Worm (Caenorhabditis elegans): ENCODE data around the gene ash-2.
A peak's percentile ranks its signal among the peaks of the same experiment; 100 is the strongest.

The ash-2 gene

ce11 chrII:11973632-11974031 lies 6.0 kb upstream of the ash-2 start, which contains the start of gene acbp-6:
TSS of gene acbp-6 (minus strand) at chrII:11973732.
- TF ChIP-seq lin-13 (GFP tag; optimal IDR thresholded peaks at IDR 0.05) (peak; percentile 19), nhr-237 (tag; optimal IDR thresholded peaks at IDR 0.05) (no peak)

- TF ChIP-seq nhr-20 (tag; optimal IDR thresholded peaks at IDR 0.05) (peak; percentile 60), unc-86 (tag; optimal IDR thresholded peaks at IDR 0.05) (no peak), snu-23 (GFP tag; optimal IDR thresholded peaks at IDR 0.05) (peak; percentile 51), efl-1 (optimal IDR thresholded peaks at IDR 0.05) (peak; percentile 15 to 23), efl-1 (GFP tag; optimal IDR thresholded peaks at IDR 0.05 in 1 of 2) (peak in 1 of 2 experiments; percentile 93), lin-39 (tag; optimal IDR thresholded peaks at IDR 0.05) (peak; percentile 24), nhr-85 (tag) (peak; percentile 81), lin-35 (GFP tag; optimal IDR thresholded peaks at IDR 0.05) (peak in 1 of 2 experiments; percentile 43), rnt-1 (tag; optimal IDR thresholded peaks at IDR 0.05) (peak; percentile 36), F16B12.6 (tag; optimal IDR thresholded peaks at IDR 0.05) (no peak), elt-2 (tag; optimal IDR thresholded peaks at IDR 0.05) (peak; percentile 37), hlh-17 (GFP tag; optimal IDR thresholded peaks at IDR 0.05; ENCODE audit: borderline replicate concordance) (peak; percentile 80), fkh-8 (tag; optimal IDR thresholded peaks at IDR 0.05) (peak; percentile 34), ztf-4 (tag; optimal IDR thresholded peaks at IDR 0.05) (peak; percentile 67), fkh-4 (tag; optimal IDR thresholded peaks at IDR 0.05; ENCODE audit: borderline replicate concordance) (no peak), mef-2 (tag; optimal IDR thresholded peaks at IDR 0.05) (no peak), ama-1 (optimal IDR thresholded peaks at IDR 0.05) (peak; percentile 66), hpl-2 (GFP tag; optimal IDR thresholded peaks at IDR 0.05) (peak; percentile 38), nhr-12 (tag; optimal IDR thresholded peaks at IDR 0.05) (peak; percentile 24), jun-1 (tag; optimal IDR thresholded peaks at IDR 0.05) (peak; percentile 39), xbp-1 (tag; optimal IDR thresholded peaks at IDR 0.05) (peak; percentile 4), aly-2 (tag; optimal IDR thresholded peaks at IDR 0.05) (peak; percentile 93), lsy-2 (tag; optimal IDR thresholded peaks at IDR 0.05) (peak; percentile 41 to 59), ets-5 (GFP tag; IDR thresholded peaks at IDR 0.05) (no peak), nhr-47 (tag; optimal IDR thresholded peaks at IDR 0.05) (peak; percentile 41), nhr-28 (tag; optimal IDR thresholded peaks at IDR 0.05) (no peak), swsn-7 (tag; optimal IDR thresholded peaks at IDR 0.05) (peak; percentile 30), ceh-82 (tag; optimal IDR thresholded peaks at IDR 0.05) (no peak), tlp-1 (tag; optimal IDR thresholded peaks at IDR 0.05) (no peak), zip-4 (GFP tag; optimal IDR thresholded peaks at IDR 0.05) (peak; percentile 3), lin-13 (GFP tag; optimal IDR thresholded peaks at IDR 0.05) (peak; percentile 22), C34B4.2 (tag; optimal IDR thresholded peaks at IDR 0.05) (peak; percentile 24), pax-3 (tag; optimal IDR thresholded peaks at IDR 0.05) (peak; percentile 36), dpl-1 (GFP tag; optimal IDR thresholded peaks at IDR 0.05) (peak in 2 of 3 experiments; percentile 1 to 30), dsc-1 (tag; optimal IDR thresholded peaks at IDR 0.05) (peak; percentile 18), mab-9 (GFP tag; IDR thresholded peaks at IDR 0.05) (peak; percentile 28; the same call in 1 of the 2 replicates), nhr-19 (GFP tag; conservative IDR thresholded peaks at IDR 0.05) (0 out of 2 replicates have a peak, but pooled peaks have one; percentile 53), lir-3 (tag; optimal IDR thresholded peaks at IDR 0.05; ENCODE audit: poor library complexity) (peak; percentile 26), C04F5.9 (tag; optimal IDR thresholded peaks at IDR 0.05) (no peak), nhr-90 (tag; optimal IDR thresholded peaks at IDR 0.05; ENCODE audit: poor library complexity) (peak; percentile 24), nhr-71 (tag; optimal IDR thresholded peaks at IDR 0.05) (peak; percentile 77), ztf-11 (tag; optimal IDR thresholded peaks at IDR 0.05) (peak in 1 of 2 experiments; percentile 37), zag-1 (tag; optimal IDR thresholded peaks at IDR 0.05) (no peak)
These were observed 5.3 kb upstream of the ash-2 start for ce11 chrII:11974048-11974995.

Measured in whole organism, L1 larva.